Fruit fly (Drosophila melanogaster) whole organism: ENCODE results near the gene CG12546.
"Not testable (repeated sequence)": the region's sequence is repeated elsewhere in the genome, so short reads cannot be mapped to it uniquely, and the experiment has no call there.

Experiments used
- CG8478 ChIP-seq: fragments of >200 bp; optimal IDR thresholded peaks from 2 replicates; lab custom pipeline; 2018; ENCODE audit warnings: inconsistent platforms
- Dll ChIP-seq: fragments of >200 bp; optimal IDR thresholded peaks from 2 replicates; lab custom pipeline; 2017
- EcR ChIP-seq, 2 experiments: fragments of >200 bp; optimal IDR thresholded peaks; 2 replicates each; lab custom pipeline; 2017; ENCODE audit warnings: missing biosample characterization in 2 of 2, missing genetic modification characterization in 2 of 2, missing genetic modification reagents in 2 of 2
- pan ChIP-seq: fragments of >200 bp; optimal IDR thresholded peaks from 2 replicates; lab custom pipeline; 2017
- psq ChIP-seq: fragments of >200 bp; optimal IDR thresholded peaks from 2 replicates; lab custom pipeline; 2017
- usp ChIP-seq: fragments of >200 bp; optimal IDR thresholded peaks from 2 replicates; lab custom pipeline; 2017; ENCODE audit warnings: missing biosample characterization, missing genetic modification characterization, mixed read lengths

Gene CG12546

dm6 chr3L:22720694-22721270 is 27.2 kb upstream of the CG12546 start, which contains the start of gene mael:
Gene mael (plus strand): TSS chr3L:22721203.
- TF ChIP-seq psq; Dll (lab: Kevin White, UChicago); pan (lab: Kevin White, UChicago): not testable (repeated sequence)

- TF ChIP-seq usp (GFP tag; lab: Kevin White, UChicago) = no peak
These were observed 23.6 kb upstream of the CG12546 start, which contains the start of the genes ArfGAP3 and CG32452 for dm6 chr3L:22717137-22717767. Gene ArfGAP3 (minus strand): TSS chr3L:22717577. Gene CG32452 (plus strand): TSS chr3L:22717728.

dm6 chr3L:22713605-22714004 is 20.0 kb upstream of the CG12546 start:
- TF ChIP-seq psq (no peak), EcR (GFP tag; optimal IDR thresholded peaks at IDR 0.05; lab: Kevin White, UChicago) (no peak), CG8478 (lab: Kevin White, UChicago) (no peak), usp (GFP tag; lab: Kevin White, UChicago) (no peak), pan (lab: Kevin White, UChicago) (no peak), Dll (lab: Kevin White, UChicago) (no peak)

- TF ChIP-seq Dll (lab: Kevin White, UChicago) = no peak
- TF ChIP-seq pan (lab: Kevin White, UChicago) = no peak
- no peak for TF ChIP-seq CG8478 (lab: Kevin White, UChicago)
- TF ChIP-seq usp (GFP tag; lab: Kevin White, UChicago) = no peak
- no peak for TF ChIP-seq EcR (GFP tag; optimal IDR thresholded peaks at IDR 0.05; lab: Kevin White, UChicago)
- TF ChIP-seq psq = no peak
These were observed 18.2 kb upstream of the CG12546 start, which contains the start of gene CG11370 for dm6 chr3L:22711855-22712254. Gene CG11370 (plus strand): TSS chr3L:22712155.

dm6 chr3L:22699133-22699532 is 5.5 kb upstream of the CG12546 start, which contains the start of gene CG45116:
Gene CG45116 (plus strand): TSS chr3L:22699433.
- TF ChIP-seq usp (GFP tag; lab: Kevin White, UChicago) (no peak), CG8478 (lab: Kevin White, UChicago) (no peak), pan (lab: Kevin White, UChicago) (no peak), EcR (GFP tag; optimal IDR thresholded peaks at IDR 0.05; lab: Kevin White, UChicago) (no peak), Dll (lab: Kevin White, UChicago) (no peak), psq (no peak)

dm6 chr3L:22696930-22697329 is 3.3 kb upstream of the CG12546 start, which contains the start of gene CG32453:
Gene CG32453 (plus strand): TSS chr3L:22697230.
- TF ChIP-seq usp (GFP tag; lab: Kevin White, UChicago); psq; Dll (lab: Kevin White, UChicago): not testable (repeated sequence)

- no peak for TF ChIP-seq pan (lab: Kevin White, UChicago)
- TF ChIP-seq usp (GFP tag; lab: Kevin White, UChicago) = no peak
- TF ChIP-seq CG8478 (lab: Kevin White, UChicago) = no peak
- TF ChIP-seq EcR (GFP tag; optimal IDR thresholded peaks at IDR 0.05; lab: Kevin White, UChicago) = no peak
- TF ChIP-seq Dll (lab: Kevin White, UChicago) = no peak
- TF ChIP-seq psq = no peak
These were observed 2.0 kb upstream of the CG12546 start, which contains the start of gene CG14452 for dm6 chr3L:22695653-22696052. Gene CG14452 (plus strand): TSS chr3L:22695953.

- not testable (repeated sequence) for TF ChIP-seq EcR (GFP tag; optimal IDR thresholded peaks at IDR 0.05; lab: Kevin White, UChicago); usp (GFP tag; lab: Kevin White, UChicago); pan (lab: Kevin White, UChicago)
These were observed 1.2 kb downstream of the CG12546 start, which contains the start of gene CG14454 for dm6 chr3L:22692428-22692827. Gene CG14454 (minus strand): TSS chr3L:22692528.

dm6 chr3L:22686987-22687386 is 6.6 kb downstream of the CG12546 start, which contains the start of the genes CG14455 and CG14456:
Gene CG14455 (minus strand): TSS chr3L:22687087.
Gene CG14456 (plus strand): TSS chr3L:22687222.
- TF ChIP-seq Dll (lab: Kevin White, UChicago) (no peak), EcR (GFP tag; optimal IDR thresholded peaks at IDR 0.05; lab: Kevin White, UChicago) (no peak), usp (GFP tag; lab: Kevin White, UChicago) (no peak), psq (no peak), pan (lab: Kevin White, UChicago) (no peak), CG8478 (lab: Kevin White, UChicago) (no peak)

- no peak for TF ChIP-seq EcR (GFP tag; optimal IDR thresholded peaks at IDR 0.05; lab: Kevin White, UChicago)
- no peak for TF ChIP-seq CG8478 (lab: Kevin White, UChicago)
- TF ChIP-seq psq = no peak
- TF ChIP-seq Dll (lab: Kevin White, UChicago) = no peak
- no peak for TF ChIP-seq usp (GFP tag; lab: Kevin White, UChicago)
- TF ChIP-seq pan (lab: Kevin White, UChicago) = no peak
These were observed 12.7 kb downstream of the CG12546 start for dm6 chr3L:22680932-22681331.

- TF ChIP-seq pan (lab: Kevin White, UChicago) (no peak), psq (no peak), usp (GFP tag; lab: Kevin White, UChicago) (no peak), EcR (GFP tag; optimal IDR thresholded peaks at IDR 0.05; lab: Kevin White, UChicago) (no peak), CG8478 (lab: Kevin White, UChicago) (no peak), Dll (lab: Kevin White, UChicago) (no peak)
These were observed 21.8 kb downstream of the CG12546 start for dm6 chr3L:22671699-22672276.
